Fruit fly (Drosophila melanogaster): ENCODE measurements around the gene Nemp.

Nemp gene

DNA sequence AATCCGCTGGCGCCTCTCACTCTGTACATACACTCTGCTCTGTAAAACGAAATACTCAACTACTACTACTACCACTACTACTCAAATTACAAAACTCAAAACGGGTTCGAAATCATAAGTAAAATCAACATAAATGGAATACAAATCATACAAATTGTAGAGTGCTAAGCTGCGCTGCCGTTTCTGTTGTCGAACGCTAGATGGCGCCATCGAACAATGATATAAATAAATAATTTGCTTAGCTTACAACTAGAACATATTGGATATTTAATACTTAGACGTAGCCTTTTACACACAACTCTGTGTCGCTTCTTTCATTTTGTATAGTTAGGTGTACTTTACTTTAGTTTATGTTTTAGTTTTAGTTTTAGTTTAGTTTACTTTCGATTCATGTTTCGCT is 30.3 kb downstream of the Nemp start:
- TF ChIP-seq CG9932 (GFP tag; IDR thresholded peaks at IDR 0.05) (no peak), CG5953 (GFP tag; IDR thresholded peaks at IDR 0.05) (no peak), CTCF (GFP tag; optimal IDR thresholded peaks at IDR 0.05) (peak; percentile 89), nerfin-2 (GFP tag; IDR thresholded peaks at IDR 0.05; ENCODE audit: partially characterized antibody) (no peak), CG6254 (GFP tag; optimal IDR thresholded peaks at IDR 0.05) (no peak), CG9609 (GFP tag; optimal IDR thresholded peaks at IDR 0.05) (no peak), CG6272 (GFP tag; IDR thresholded peaks at IDR 0.05) (no peak), CG11398 (GFP tag; optimal IDR thresholded peaks at IDR 0.05) (no peak), Antp (GFP tag; optimal IDR thresholded peaks at IDR 0.05) (no peak), CG12219 (GFP tag; optimal IDR thresholded peaks at IDR 0.05) (no peak), gsb-n (tag; optimal IDR thresholded peaks at IDR 0.05) (no peak), z (GFP tag; IDR thresholded peaks at IDR 0.05) (peak; percentile 34; the same call in 1 of the 3 replicates), ato (GFP tag; IDR thresholded peaks at IDR 0.05; ENCODE audit: partially characterized antibody) (no peak), CG15696 (tag; optimal IDR thresholded peaks at IDR 0.05) (no peak), trem (tag; optimal IDR thresholded peaks at IDR 0.05) (no peak), CG10979 (tag; optimal IDR thresholded peaks at IDR 0.05) (peak; percentile 40), klu (GFP tag; IDR thresholded peaks at IDR 0.05) (no peak), CG30403 (GFP tag; optimal IDR thresholded peaks at IDR 0.05) (no peak), Med (GFP tag) (peak; percentile 12)

DNA sequence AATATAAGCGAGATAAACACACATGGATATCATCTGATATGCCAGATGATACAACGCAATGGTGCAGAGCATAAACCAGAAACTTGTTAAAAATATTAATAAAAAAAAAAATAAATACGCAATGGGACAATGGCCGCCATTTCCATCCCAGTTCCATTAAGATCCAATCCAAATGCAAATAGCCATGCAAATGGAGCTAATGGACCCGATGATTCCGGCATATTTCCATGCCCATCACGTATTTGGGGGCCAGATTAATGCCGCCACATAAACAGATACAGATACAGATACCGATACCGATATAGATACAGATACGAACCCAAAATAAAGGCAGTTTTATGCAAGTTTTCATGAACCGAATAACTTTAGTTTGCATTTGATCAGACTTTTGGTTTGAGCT is 31.3 kb downstream of the Nemp start:
- TF ChIP-seq eve (GFP tag; optimal IDR thresholded peaks at IDR 0.05) = no peak
- TF ChIP-seq Optix (GFP tag; IDR thresholded peaks at IDR 0.05) = no peak
- no peak for TF ChIP-seq CG31388 (GFP tag; optimal IDR thresholded peaks at IDR 0.05)
- no peak for TF ChIP-seq gt (GFP tag; IDR thresholded peaks at IDR 0.05)
- TF ChIP-seq Mad (GFP tag; optimal IDR thresholded peaks at IDR 0.05) = no peak
- TF ChIP-seq grn (GFP tag; optimal IDR thresholded peaks at IDR 0.05) = peak; percentile 16
- peak; percentile 41; the same call in 1 of the 4 replicates for TF ChIP-seq chinmo (GFP tag; IDR thresholded peaks at IDR 0.05; ENCODE audit: partially characterized antibody)
- no peak for TF ChIP-seq pfk (GFP tag; optimal IDR thresholded peaks at IDR 0.05)
- peak; percentile 22 for TF ChIP-seq Med (GFP tag)
- TF ChIP-seq abd-A (tag; optimal IDR thresholded peaks at IDR 0.05) = peak; percentile 63
- TF ChIP-seq CG13894 (tag; optimal IDR thresholded peaks at IDR 0.05) = peak; percentile 80
- TF ChIP-seq ash1 (GFP tag; optimal IDR thresholded peaks at IDR 0.05) = no peak
- no peak for TF ChIP-seq HLH3B (GFP tag; IDR thresholded peaks at IDR 0.05)
- TF ChIP-seq inv (GFP tag; IDR thresholded peaks at IDR 0.05; ENCODE audit: partially characterized antibody) = no peak

DNA sequence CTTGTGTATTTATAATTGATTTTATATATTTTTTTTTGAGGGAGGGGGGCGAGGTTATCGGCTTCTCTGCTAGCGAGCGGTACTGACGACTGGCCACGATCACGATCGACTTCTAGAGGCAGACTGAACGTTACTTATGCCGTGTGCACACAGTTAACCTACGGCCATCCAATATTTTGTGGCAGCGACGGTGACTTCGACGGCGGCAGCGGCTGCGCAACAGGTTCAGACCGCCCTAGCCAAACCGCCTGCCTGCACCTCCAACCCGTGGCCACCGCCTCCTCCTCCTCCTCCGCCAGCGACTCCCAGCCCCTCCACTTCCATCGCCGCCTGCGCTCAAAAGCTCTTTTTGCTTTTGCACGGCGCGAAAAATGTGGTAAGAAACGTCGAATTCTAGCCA is 33.4 kb downstream of the Nemp start, which contains the start of gene CG9782:
CG9782 (minus strand) TSS at position 128 of the 400 bp plus-strand sequence.
- TF ChIP-seq CG13894 (tag; optimal IDR thresholded peaks at IDR 0.05) = peak; percentile 44
- no peak for TF ChIP-seq fd102C (GFP tag; optimal IDR thresholded peaks at IDR 0.05)
- TF ChIP-seq CG10321 (GFP tag; IDR thresholded peaks at IDR 0.05) = no peak
- no peak for TF ChIP-seq HHEX (GFP tag; optimal IDR thresholded peaks at IDR 0.05)
- TF ChIP-seq tio (GFP tag; optimal IDR thresholded peaks at IDR 0.05) = no peak
- no peak for TF ChIP-seq kah (GFP tag; optimal IDR thresholded peaks at IDR 0.05)
- TF ChIP-seq dimm (GFP tag; IDR thresholded peaks at IDR 0.05) = no peak
- TF ChIP-seq Mes4 (GFP tag; optimal IDR thresholded peaks at IDR 0.05) = no peak
- TF ChIP-seq org-1 (GFP tag; optimal IDR thresholded peaks at IDR 0.05) = no peak
- TF ChIP-seq stwl (tag; optimal IDR thresholded peaks at IDR 0.05) = no peak
- peak; percentile 29; the same call in 1 of the 2 replicates for TF ChIP-seq CG32532 (GFP tag; IDR thresholded peaks at IDR 0.05)
- no peak for TF ChIP-seq CG10543 (GFP tag; optimal IDR thresholded peaks at IDR 0.05)
- no peak for TF ChIP-seq bowl (GFP tag; IDR thresholded peaks at IDR 0.05)
- no peak for TF ChIP-seq luna (GFP tag; optimal IDR thresholded peaks at IDR 0.05)
- peak; percentile 92 for TF ChIP-seq chinmo (GFP tag; IDR thresholded peaks at IDR 0.05; ENCODE audit: partially characterized antibody)
- TF ChIP-seq Doc2 (GFP tag; IDR thresholded peaks at IDR 0.05) = no peak
- no peak for TF ChIP-seq CG10565 (GFP tag; optimal IDR thresholded peaks at IDR 0.05)
- 0 out of 2 replicates have a peak, but pooled peaks have one; percentile 19 for TF ChIP-seq CG9932 (GFP tag; IDR thresholded peaks at IDR 0.05)
- TF ChIP-seq Ssrp (tag; optimal IDR thresholded peaks at IDR 0.05) = no peak
- no peak for TF ChIP-seq nom (GFP tag; optimal IDR thresholded peaks at IDR 0.05)
- no peak for TF ChIP-seq CG14710 (tag; optimal IDR thresholded peaks at IDR 0.05)

Measured in whole organism, embryonic.